Worm (Caenorhabditis elegans): ENCODE data around the gene F14F9.8.

- no peak for TF ChIP-seq ztf-23 (GFP tag; IDR thresholded peaks at IDR 0.05)
- no peak for TF ChIP-seq med-1 (GFP tag; optimal IDR thresholded peaks at IDR 0.05; ENCODE audit: insufficient read depth)
- TF ChIP-seq T22C8.4 (GFP tag; IDR thresholded peaks at IDR 0.05) = no peak
- TF ChIP-seq flt-1 (GFP tag; IDR thresholded peaks at IDR 0.05) = no peak
Measured at ce11 chrV:5126793-5127192, 3.3 kb upstream of the F14F9.8 start, which contains the start of gene F14F9.5.

All from whole organism, midembryonic.